Worm (Caenorhabditis elegans): ENCODE data around the gene F38A1.9.
A peak's percentile ranks its signal among the peaks of the same experiment; 100 is the strongest.

Gene F38A1.9

ce11 chrIV:1245244-1245643, at the start of gene F38A1.9:
TSS of gene F38A1.9 (minus strand) at chrIV:1245344.
- TF ChIP-seq ham-2 (GFP tag; optimal IDR thresholded peaks at IDR 0.05), result no peak
- TF ChIP-seq sem-2 (GFP tag; optimal IDR thresholded peaks at IDR 0.05), result no peak
- TF ChIP-seq blmp-1 (tag; optimal IDR thresholded peaks at IDR 0.05), result no peak
- TF ChIP-seq elt-3 (tag; optimal IDR thresholded peaks at IDR 0.05), result no peak
- TF ChIP-seq tbx-8 (GFP tag; optimal IDR thresholded peaks at IDR 0.05), result no peak
- TF ChIP-seq unc-62 (GFP tag; optimal IDR thresholded peaks at IDR 0.05), result no peak
- no peak for TF ChIP-seq hlh-1 (tag; optimal IDR thresholded peaks at IDR 0.05)
- no peak for TF ChIP-seq nhr-2 (tag; optimal IDR thresholded peaks at IDR 0.05)
- TF ChIP-seq bed-3 (GFP tag; optimal IDR thresholded peaks at IDR 0.05), result no peak

DNA sequence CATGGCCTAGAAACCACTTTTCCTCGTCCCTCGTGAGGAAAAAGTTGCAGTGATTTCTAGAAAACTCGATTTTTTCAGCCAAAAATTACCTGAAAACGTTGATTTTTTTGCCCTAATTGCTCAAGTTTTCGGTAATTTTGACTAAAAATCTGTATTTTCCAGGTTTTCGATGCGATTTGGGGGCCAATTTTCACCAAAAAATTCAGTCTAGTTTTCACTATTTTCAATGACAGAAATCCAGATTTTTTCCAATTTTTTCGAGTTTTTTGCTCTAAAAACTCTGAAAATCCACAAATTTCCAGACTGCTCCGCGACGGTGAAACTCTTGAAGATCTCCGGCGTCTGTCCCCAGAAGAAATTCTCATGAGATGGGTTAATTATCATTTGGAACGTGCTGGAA, 44.2 kb upstream of the F38A1.9 start, which contains the start of gene plst-1:
plst-1 (plus strand) TSS at position 301 of the 400 bp plus-strand sequence.
- no peak for TF ChIP-seq nhr-76 (tag; optimal IDR thresholded peaks at IDR 0.05)
- TF ChIP-seq tbx-8 (GFP tag; optimal IDR thresholded peaks at IDR 0.05), result no peak
- no peak for TF ChIP-seq cnd-1 (tag; optimal IDR thresholded peaks at IDR 0.05)
- TF ChIP-seq pha-4 (tag; optimal IDR thresholded peaks at IDR 0.05), result no peak
- TF ChIP-seq lin-32 (GFP tag; optimal IDR thresholded peaks at IDR 0.05), result no peak
- no peak for TF ChIP-seq unc-120 (tag; optimal IDR thresholded peaks at IDR 0.05; ENCODE audit: poor library complexity, severe bottlenecking)
- TF ChIP-seq unc-62 (GFP tag; optimal IDR thresholded peaks at IDR 0.05), result no peak
- TF ChIP-seq ztf-11 (tag; optimal IDR thresholded peaks at IDR 0.05), result no peak
- no peak for TF ChIP-seq sem-2 (GFP tag; optimal IDR thresholded peaks at IDR 0.05)
- TF ChIP-seq drap-1 (GFP tag; optimal IDR thresholded peaks at IDR 0.05), result no peak
- TF ChIP-seq M03D4.4 (tag; optimal IDR thresholded peaks at IDR 0.05), result no peak
- TF ChIP-seq nhr-237 (tag; optimal IDR thresholded peaks at IDR 0.05), result no peak
- TF ChIP-seq ceh-39 (tag; optimal IDR thresholded peaks at IDR 0.05), result no peak

DNA sequence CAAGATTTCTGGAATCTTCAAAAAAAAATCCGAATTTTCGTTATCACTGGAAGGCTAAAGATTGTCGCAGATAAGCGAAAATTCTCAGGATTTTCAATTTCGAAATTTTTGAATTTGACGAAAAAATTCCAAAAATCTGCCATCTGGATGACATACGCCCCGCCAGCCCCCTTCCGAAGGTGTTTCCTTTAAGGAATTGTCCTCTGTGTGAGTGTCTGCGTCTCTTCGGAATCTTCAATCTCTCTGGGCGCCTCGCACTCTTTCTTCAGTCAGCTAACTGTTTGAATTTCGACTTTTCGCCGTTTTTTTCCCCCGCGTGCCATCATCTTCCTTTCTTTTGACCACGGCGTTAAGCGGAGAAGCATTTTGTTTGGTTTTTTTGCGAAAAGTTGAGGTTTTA, 41.4 kb upstream of the F38A1.9 start:
- TF ChIP-seq snpc-4 (tag; optimal IDR thresholded peaks at IDR 0.05) (no peak), ztf-11 (tag; optimal IDR thresholded peaks at IDR 0.05) (no peak), tbx-8 (GFP tag; optimal IDR thresholded peaks at IDR 0.05) (no peak), mep-1 (tag; optimal IDR thresholded peaks at IDR 0.05) (no peak), drap-1 (GFP tag; optimal IDR thresholded peaks at IDR 0.05) (no peak), mls-2 (tag; optimal IDR thresholded peaks at IDR 0.05) (no peak), M03D4.4 (tag; optimal IDR thresholded peaks at IDR 0.05) (no peak), elt-3 (tag; optimal IDR thresholded peaks at IDR 0.05) (no peak), nhr-76 (tag; optimal IDR thresholded peaks at IDR 0.05) (no peak), ceh-39 (tag; optimal IDR thresholded peaks at IDR 0.05) (no peak), unc-39 (tag; optimal IDR thresholded peaks at IDR 0.05) (no peak), lin-32 (GFP tag; optimal IDR thresholded peaks at IDR 0.05) (no peak)

DNA sequence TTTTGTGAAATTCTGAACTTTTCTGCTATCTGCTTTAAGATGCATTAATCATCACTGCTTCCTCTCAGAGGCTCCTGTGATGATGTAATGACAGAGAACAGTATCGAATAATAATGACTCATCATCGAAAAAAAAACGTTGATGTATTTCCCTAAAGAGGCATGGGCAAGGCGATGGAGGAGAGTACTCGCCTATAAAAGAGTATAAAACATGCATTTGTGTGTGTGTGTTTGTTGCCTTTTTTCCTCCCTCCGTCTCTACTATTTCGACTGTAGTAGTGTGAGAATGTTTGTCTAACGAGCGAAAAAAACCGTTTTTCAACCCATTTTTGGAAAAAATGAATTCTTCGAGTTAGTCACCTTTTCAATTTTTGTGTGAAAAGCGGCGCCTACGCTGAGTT, 39.7 kb upstream of the F38A1.9 start:
- TF ChIP-seq nhr-2 (tag; optimal IDR thresholded peaks at IDR 0.05), result no peak
- no peak for TF ChIP-seq M03D4.4 (tag; optimal IDR thresholded peaks at IDR 0.05)
- no peak for TF ChIP-seq nhr-76 (tag; optimal IDR thresholded peaks at IDR 0.05)
- no peak for TF ChIP-seq ham-2 (GFP tag; optimal IDR thresholded peaks at IDR 0.05)
- no peak for TF ChIP-seq ceh-43 (GFP tag; optimal IDR thresholded peaks at IDR 0.05)
- TF ChIP-seq cnd-1 (tag; optimal IDR thresholded peaks at IDR 0.05), result no peak
- TF ChIP-seq lin-32 (GFP tag; optimal IDR thresholded peaks at IDR 0.05), result no peak
- TF ChIP-seq sem-2 (GFP tag; optimal IDR thresholded peaks at IDR 0.05), result no peak
- TF ChIP-seq blmp-1 (tag; optimal IDR thresholded peaks at IDR 0.05), result no peak
- TF ChIP-seq unc-62 (GFP tag; optimal IDR thresholded peaks at IDR 0.05), result no peak

DNA sequence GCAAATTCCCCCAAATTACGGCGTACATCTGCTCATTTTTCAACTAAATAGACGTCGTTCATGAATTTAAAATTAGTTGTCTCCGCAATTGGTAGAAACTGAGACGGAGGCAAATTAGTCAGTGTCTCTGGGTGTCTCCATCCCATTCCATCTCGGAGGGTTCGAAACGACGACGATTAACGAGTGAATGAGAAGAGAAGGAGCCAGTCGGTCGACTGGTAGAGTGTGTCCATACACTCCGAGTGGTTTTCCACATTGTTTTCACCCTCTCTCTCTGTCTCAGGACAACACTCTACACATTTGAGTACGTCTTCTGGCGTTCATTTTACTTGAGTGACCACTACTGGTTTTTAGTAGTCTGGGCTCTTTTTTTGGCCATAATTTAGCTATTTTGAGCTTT, 33.8 kb upstream of the F38A1.9 start:
- TF ChIP-seq nhr-2 (tag; optimal IDR thresholded peaks at IDR 0.05), result no peak
- no peak for TF ChIP-seq ceh-39 (tag; optimal IDR thresholded peaks at IDR 0.05)
- TF ChIP-seq ces-1 (GFP tag; optimal IDR thresholded peaks at IDR 0.05), result peak; percentile 45
- TF ChIP-seq mls-2 (tag; optimal IDR thresholded peaks at IDR 0.05), result no peak
- TF ChIP-seq nhr-76 (tag; optimal IDR thresholded peaks at IDR 0.05), result no peak
- TF ChIP-seq nhr-12 (tag; optimal IDR thresholded peaks at IDR 0.05), result no peak
- peak; percentile 21 for TF ChIP-seq cnd-1 (tag; optimal IDR thresholded peaks at IDR 0.05)

ce11 chrIV:1277067-1277466, 31.9 kb upstream of the F38A1.9 start:
- TF ChIP-seq lsy-2 (tag; optimal IDR thresholded peaks at IDR 0.05), result peak; percentile 43
- TF ChIP-seq unc-62 (GFP tag; optimal IDR thresholded peaks at IDR 0.05), result no peak

ce11 chrIV:1275910-1276309, 30.8 kb upstream of the F38A1.9 start:
- TF ChIP-seq M03D4.4 (tag; optimal IDR thresholded peaks at IDR 0.05), result no peak
- TF ChIP-seq lin-32 (GFP tag; optimal IDR thresholded peaks at IDR 0.05), result no peak
- TF ChIP-seq lsy-2 (tag; optimal IDR thresholded peaks at IDR 0.05), result no peak
- TF ChIP-seq elt-3 (tag; optimal IDR thresholded peaks at IDR 0.05), result no peak
- no peak for TF ChIP-seq ceh-83 (GFP tag; optimal IDR thresholded peaks at IDR 0.05)
- no peak for TF ChIP-seq unc-62 (GFP tag; optimal IDR thresholded peaks at IDR 0.05)
- no peak for TF ChIP-seq nhr-76 (tag; optimal IDR thresholded peaks at IDR 0.05)
- no peak for TF ChIP-seq mep-1 (tag; optimal IDR thresholded peaks at IDR 0.05)
- no peak for TF ChIP-seq cnd-1 (tag; optimal IDR thresholded peaks at IDR 0.05)
- TF ChIP-seq pha-4 (tag; optimal IDR thresholded peaks at IDR 0.05), result no peak
- TF ChIP-seq mab-5 (tag; optimal IDR thresholded peaks at IDR 0.05), result no peak

Data from whole organism, mixed stage, embryonic.